Worm (Caenorhabditis elegans): Measurements from ENCODE around the gene ubxn-2.

ce11 chrIV:2759163-2759562 lies 33.5 kb upstream of the ubxn-2 start, which contains the start of gene Y54G2A.38:
- TF ChIP-seq elt-1 (tag; optimal IDR thresholded peaks at IDR 0.05) (no peak), nhr-25 (tag; optimal IDR thresholded peaks at IDR 0.05) (no peak), ceh-16 (tag; optimal IDR thresholded peaks at IDR 0.05) (no peak), R02D3.7 (tag; optimal IDR thresholded peaks at IDR 0.05) (no peak), ZK546.5 (tag; optimal IDR thresholded peaks at IDR 0.05) (no peak), nhr-28 (tag; optimal IDR thresholded peaks at IDR 0.05) (no peak), nhr-237 (tag; optimal IDR thresholded peaks at IDR 0.05) (no peak), nhr-11 (tag; optimal IDR thresholded peaks at IDR 0.05) (no peak), fos-1 (tag; optimal IDR thresholded peaks at IDR 0.05) (no peak), lsy-12 (tag; optimal IDR thresholded peaks at IDR 0.05) (no peak), ama-1 (optimal IDR thresholded peaks at IDR 0.05) (no peak), fkh-10 (GFP tag; optimal IDR thresholded peaks at IDR 0.05) (no peak), egl-27 (tag; optimal IDR thresholded peaks at IDR 0.05) (no peak)
